Worm (Caenorhabditis elegans): ENCODE results near the gene D2062.4.
"Not testable (repeated sequence)": the region's sequence is repeated elsewhere in the genome, so short reads cannot be mapped to it uniquely, and the experiment has no call there.

- not testable (repeated sequence) for TF ChIP-seq sdz-38 (tag; optimal IDR thresholded peaks at IDR 0.05); D2030.7 (GFP tag; IDR thresholded peaks at IDR 0.05); attf-6 (GFP tag; IDR thresholded peaks at IDR 0.05); dpff-1 (tag; optimal IDR thresholded peaks at IDR 0.05); ceh-40 (GFP tag; IDR thresholded peaks at IDR 0.05); somi-1 (GFP tag; optimal IDR thresholded peaks at IDR 0.05); pbrm-1 (GFP tag; IDR thresholded peaks at IDR 0.05); ztf-6 (GFP tag; IDR thresholded peaks at IDR 0.05)
Measured at ce11 chrII:2672320-2672719, 49.1 kb downstream of the D2062.4 start, which contains the start of gene sri-57.
